Worm (Caenorhabditis elegans): Measurements from ENCODE around the gene cki-2.

Gene cki-2

DNA sequence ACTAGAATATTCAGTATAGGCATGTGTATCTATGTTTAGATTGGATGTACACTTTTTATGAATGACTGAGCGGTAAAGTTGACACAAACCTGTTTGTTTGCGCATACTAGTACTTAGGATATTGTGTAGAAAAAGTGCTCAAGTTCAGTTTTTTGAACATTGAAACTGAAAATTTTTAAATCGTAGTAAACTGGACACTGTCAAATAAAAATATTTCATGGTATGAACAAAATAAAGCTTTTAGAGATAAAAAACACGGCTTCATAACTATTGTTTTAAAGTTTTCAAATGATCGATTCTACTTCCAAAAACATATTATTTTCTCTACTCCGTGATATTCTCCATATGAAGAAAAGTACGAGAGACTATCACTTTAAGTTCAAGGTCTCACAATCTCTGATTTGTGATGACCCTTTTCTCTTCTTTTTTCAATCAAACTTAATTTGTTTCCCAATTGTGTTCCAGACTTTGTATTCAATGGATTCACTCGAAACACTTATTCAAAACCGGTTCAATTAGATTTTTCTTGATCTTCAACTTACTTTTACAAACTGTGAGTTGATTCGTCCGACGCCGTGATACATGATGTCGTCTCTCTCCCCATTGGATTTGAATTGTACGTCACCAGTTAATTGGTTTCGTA, 24.8 kb upstream of the cki-2 start:
- peak; percentile 56 for TF ChIP-seq mep-1 (tag; optimal IDR thresholded peaks at IDR 0.05)
- TF ChIP-seq T20F7.1 (GFP tag; optimal IDR thresholded peaks at IDR 0.05), result peak; percentile 19
- no peak for TF ChIP-seq ceh-82 (tag; optimal IDR thresholded peaks at IDR 0.05)
- peak; percentile 63 for TF ChIP-seq aha-1 (tag)
- TF ChIP-seq unc-62 (GFP tag; optimal IDR thresholded peaks at IDR 0.05 in 1 of 2), result peak in 1 of 2 experiments; percentile 0
- no peak for TF ChIP-seq unc-62 (tag; optimal IDR thresholded peaks at IDR 0.05)
- no peak for TF ChIP-seq snpc-4 (tag; optimal IDR thresholded peaks at IDR 0.05)
- peak; percentile 25; the same call in 1 of the 2 replicates for TF ChIP-seq T26A8.4 (GFP tag; IDR thresholded peaks at IDR 0.05)
- peak; percentile 47 for TF ChIP-seq ama-1 (optimal IDR thresholded peaks at IDR 0.05)
- TF ChIP-seq nhr-42 (GFP tag; IDR thresholded peaks at IDR 0.05), result no peak
- TF ChIP-seq nhr-25 (tag; optimal IDR thresholded peaks at IDR 0.05; ENCODE audit: borderline replicate concordance, insufficient read depth), result peak; percentile 71

DNA sequence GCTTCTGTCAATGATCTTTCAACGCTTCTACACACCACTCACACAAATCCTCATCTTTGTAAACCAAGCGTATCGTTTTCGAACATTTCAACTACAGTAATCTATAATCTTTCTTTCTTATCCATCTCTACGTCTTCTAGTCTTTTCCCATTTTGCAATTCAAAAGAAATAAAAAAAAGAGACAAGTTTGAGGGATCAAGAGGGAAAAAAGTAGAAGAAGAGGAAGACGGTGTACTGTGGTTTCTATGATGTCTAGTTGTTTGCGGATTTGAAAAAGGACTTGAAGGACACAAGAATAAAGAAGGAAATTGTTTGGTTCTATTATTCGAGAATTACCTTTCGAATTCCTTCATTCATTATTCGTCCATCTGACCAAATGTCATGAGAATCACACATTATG, 23.8 kb upstream of the cki-2 start:
- no peak for TF ChIP-seq madf-5 (GFP tag; IDR thresholded peaks at IDR 0.05)
- TF ChIP-seq nhr-102 (tag; optimal IDR thresholded peaks at IDR 0.05), result no peak
- no peak for TF ChIP-seq nhr-11 (tag; optimal IDR thresholded peaks at IDR 0.05)
- no peak for TF ChIP-seq Y48G9A.11 (GFP tag; IDR thresholded peaks at IDR 0.05)
- no peak for TF ChIP-seq lir-3 (tag; optimal IDR thresholded peaks at IDR 0.05)
- TF ChIP-seq daf-19 (GFP tag; conservative IDR thresholded peaks at IDR 0.05), result no peak
- no peak for TF ChIP-seq arid-1 (GFP tag; conservative IDR thresholded peaks at IDR 0.05)

DNA sequence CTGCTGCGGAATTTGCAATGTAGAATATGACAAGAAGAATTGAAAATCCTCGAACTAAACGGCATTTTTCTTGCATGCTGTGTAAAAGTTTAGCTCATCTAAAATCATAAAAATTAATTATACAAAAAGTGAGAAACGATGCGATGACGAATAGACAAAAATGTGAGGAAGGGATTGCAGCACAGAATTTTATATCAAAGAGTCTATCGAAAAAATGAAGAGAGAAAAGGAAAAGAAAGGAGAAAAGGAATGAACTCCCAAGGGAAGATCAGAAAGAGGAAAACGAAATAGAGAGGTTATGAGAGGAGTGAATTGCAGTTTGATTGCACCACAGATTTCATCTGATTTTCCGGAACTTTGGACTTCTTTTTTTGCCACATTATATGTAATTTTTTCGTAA, 22.1 kb upstream of the cki-2 start, which contains the start of gene glr-4:
Gene glr-4 (minus strand): TSS at position 101 of the 400 bp plus-strand sequence.
- TF ChIP-seq lin-13 (GFP tag; optimal IDR thresholded peaks at IDR 0.05), result no peak
- no peak for TF ChIP-seq F26F4.8 (GFP tag; conservative IDR thresholded peaks at IDR 0.05)
- TF ChIP-seq T26A8.4 (GFP tag; IDR thresholded peaks at IDR 0.05), result no peak
- no peak for TF ChIP-seq egl-43 (GFP tag; IDR thresholded peaks at IDR 0.05)
- no peak for TF ChIP-seq rbr-2 (tag; optimal IDR thresholded peaks at IDR 0.05)
- TF ChIP-seq ZK546.5 (tag; optimal IDR thresholded peaks at IDR 0.05), result no peak
- TF ChIP-seq zip-2 (tag; optimal IDR thresholded peaks at IDR 0.05), result no peak
- TF ChIP-seq Y75B8A.6 (GFP tag; IDR thresholded peaks at IDR 0.05), result no peak
- no peak for TF ChIP-seq unc-130 (GFP tag; optimal IDR thresholded peaks at IDR 0.05)
- TF ChIP-seq tag-97 (GFP tag; IDR thresholded peaks at IDR 0.05), result no peak

DNA sequence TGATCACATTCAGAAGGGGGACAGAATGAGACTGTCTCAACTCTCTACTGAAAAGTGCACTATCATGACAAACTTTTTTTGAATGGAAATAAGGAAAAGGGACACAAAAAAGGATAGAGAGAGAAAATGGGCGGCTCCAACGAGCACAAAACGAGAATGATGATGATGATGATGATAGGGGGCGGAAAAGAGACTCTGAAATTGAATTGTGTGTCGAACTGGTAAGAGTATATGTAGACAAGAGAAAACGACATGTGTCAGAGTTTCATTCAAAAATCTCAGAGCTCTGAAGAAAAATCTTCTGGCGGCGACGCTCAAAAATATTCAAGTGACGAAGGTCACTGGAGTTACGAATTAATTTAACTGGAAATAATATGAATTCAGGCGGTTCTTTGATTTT, 21.0 kb upstream of the cki-2 start:
- no peak for TF ChIP-seq spr-1 (tag; optimal IDR thresholded peaks at IDR 0.05)
- peak; percentile 10 for TF ChIP-seq fkh-10 (GFP tag; optimal IDR thresholded peaks at IDR 0.05)
- peak; percentile 40 for TF ChIP-seq ces-1 (GFP tag; optimal IDR thresholded peaks at IDR 0.05)

DNA sequence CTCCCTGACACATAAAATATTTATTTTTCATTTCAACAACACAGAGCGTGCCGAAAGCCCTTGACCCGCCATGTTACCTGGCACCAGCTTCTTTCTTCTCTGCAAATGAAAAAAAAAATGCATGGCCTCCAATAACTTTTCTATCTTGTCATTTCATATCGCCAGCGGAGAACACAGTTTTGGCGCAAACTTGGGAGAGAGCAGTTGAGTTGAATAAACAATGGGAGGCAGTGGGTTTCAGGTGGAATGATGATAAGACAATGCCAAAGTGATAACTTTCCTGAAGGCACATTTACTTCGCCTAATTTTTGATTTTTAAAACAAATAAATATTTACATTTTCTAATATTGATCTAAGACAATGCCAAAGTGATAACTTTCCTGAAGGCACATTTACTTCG, 15.0 kb upstream of the cki-2 start:
- TF ChIP-seq egl-27 (tag; optimal IDR thresholded peaks at IDR 0.05), result no peak
- TF ChIP-seq pqm-1 (tag; optimal IDR thresholded peaks at IDR 0.05), result peak; percentile 52
- peak; percentile 25; the same call in 1 of the 2 replicates for TF ChIP-seq dmd-6 (GFP tag; IDR thresholded peaks at IDR 0.05)

DNA sequence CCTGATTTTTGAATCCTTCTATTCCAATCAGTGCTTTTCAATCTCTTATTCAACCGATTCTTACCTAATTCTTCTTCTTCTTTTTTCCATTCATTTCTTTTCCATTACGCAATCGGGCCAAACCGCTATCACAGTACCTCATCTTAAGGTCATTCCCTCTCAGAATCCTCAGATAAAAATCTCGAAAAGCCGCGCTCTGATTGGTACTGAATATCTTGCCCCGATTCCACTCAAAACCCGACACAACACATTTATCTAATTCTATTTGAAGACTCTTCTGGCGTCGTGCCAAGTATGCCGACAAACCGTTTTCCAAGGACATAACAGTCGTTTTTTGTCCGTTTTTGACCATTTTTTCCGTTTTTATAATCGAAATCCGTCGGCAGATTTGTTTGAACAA, 14.4 kb upstream of the cki-2 start:
- TF ChIP-seq ZK337.2 (GFP tag; IDR thresholded peaks at IDR 0.05), result no peak
- no peak for TF ChIP-seq mxl-2 (GFP tag; conservative IDR thresholded peaks at IDR 0.05)
- no peak for TF ChIP-seq F44E2.7 (GFP tag; IDR thresholded peaks at IDR 0.05)
- TF ChIP-seq ceh-62 (tag; optimal IDR thresholded peaks at IDR 0.05), result no peak
- no peak for TF ChIP-seq nhr-11 (tag; optimal IDR thresholded peaks at IDR 0.05)
- TF ChIP-seq nhr-111 (GFP tag; optimal IDR thresholded peaks at IDR 0.05), result no peak
- TF ChIP-seq ctbp-1 (GFP tag; IDR thresholded peaks at IDR 0.05), result no peak
- TF ChIP-seq nhr-41 (GFP tag; IDR thresholded peaks at IDR 0.05), result no peak
- TF ChIP-seq mep-1 (tag; optimal IDR thresholded peaks at IDR 0.05), result no peak
- TF ChIP-seq ceh-82 (tag; optimal IDR thresholded peaks at IDR 0.05), result no peak
- TF ChIP-seq set-16 (GFP tag; IDR thresholded peaks at IDR 0.05), result no peak
- no peak for TF ChIP-seq F49E8.2 (tag; optimal IDR thresholded peaks at IDR 0.05; ENCODE audit: borderline replicate concordance)
- TF ChIP-seq nhr-6 (tag; optimal IDR thresholded peaks at IDR 0.05), result no peak
- no peak for TF ChIP-seq lin-13 (GFP tag; optimal IDR thresholded peaks at IDR 0.05)
